Worm (Caenorhabditis elegans): ENCODE measurements around the gene sra-13.

Gene sra-13

ce11 chrII:8441519-8441918 is 34.0 kb downstream of the sra-13 start (continued):
- TF ChIP-seq sdz-38 (tag; optimal IDR thresholded peaks at IDR 0.05) (peak; percentile 27), tlf-1 (GFP tag; optimal IDR thresholded peaks at IDR 0.05) (peak; percentile 41), unc-62 (GFP tag; optimal IDR thresholded peaks at IDR 0.05) (no peak), lsy-27 (tag; optimal IDR thresholded peaks at IDR 0.05; ENCODE audit: borderline replicate concordance, insufficient read depth) (no peak), F39B2.1 (GFP tag; IDR thresholded peaks at IDR 0.05) (peak; percentile 23; the same call in 1 of the 2 replicates), hmg-1.2 (GFP tag; IDR thresholded peaks at IDR 0.05) (peak; percentile 73), tbx-9 (tag; optimal IDR thresholded peaks at IDR 0.05; ENCODE audit: borderline replicate concordance) (peak; percentile 95), xnd-1 (tag; optimal IDR thresholded peaks at IDR 0.05) (no peak), K11D2.4 (GFP tag; IDR thresholded peaks at IDR 0.05) (0 out of 2 replicates have a peak, but pooled peaks have one; percentile 37), attf-5 (GFP tag; optimal IDR thresholded peaks at IDR 0.05) (peak; percentile 65), Y53F4B.3 (GFP tag; IDR thresholded peaks at IDR 0.05) (no peak), dox-1 (GFP tag; IDR thresholded peaks at IDR 0.05) (0 out of 2 replicates have a peak, but pooled peaks have one; percentile 27), K12H6.12 (tag; optimal IDR thresholded peaks at IDR 0.05) (no peak), attf-3 (GFP tag; conservative IDR thresholded peaks at IDR 0.05) (no peak), ama-1 (optimal IDR thresholded peaks at IDR 0.05) (no peak), ama-1 (GFP tag; optimal IDR thresholded peaks at IDR 0.05) (peak; percentile 87 to 91), let-607 (tag; optimal IDR thresholded peaks at IDR 0.05) (peak; percentile 32 to 36), nfya-1 (tag; optimal IDR thresholded peaks at IDR 0.05; ENCODE audit: borderline replicate concordance, insufficient read depth) (no peak), B0336.3 (GFP tag; IDR thresholded peaks at IDR 0.05) (no peak), rec-8 (tag; optimal IDR thresholded peaks at IDR 0.05) (peak; percentile 80 to 92), hmg-20 (GFP tag; IDR thresholded peaks at IDR 0.05) (0 out of 2 replicates have a peak, but pooled peaks have one; percentile 65), ztf-28 (GFP tag; IDR thresholded peaks at IDR 0.05) (0 out of 2 replicates have a peak, but pooled peaks have one; percentile 25), F37B4.10 (GFP tag; IDR thresholded peaks at IDR 0.05) (0 out of 2 replicates have a peak, but pooled peaks have one; percentile 75), unc-130 (GFP tag; optimal IDR thresholded peaks at IDR 0.05) (peak; percentile 26), Y67H2A.10 (GFP tag; conservative IDR thresholded peaks at IDR 0.05) (no peak), F23B12.7 (tag; optimal IDR thresholded peaks at IDR 0.05; ENCODE audit: insufficient read depth) (no peak), madf-3 (GFP tag; IDR thresholded peaks at IDR 0.05) (0 out of 2 replicates have a peak, but pooled peaks have one; percentile 74), C06A6.2 (GFP tag; conservative IDR thresholded peaks at IDR 0.05) (0 out of 2 replicates have a peak, but pooled peaks have one; percentile 42), nhr-120 (GFP tag; IDR thresholded peaks at IDR 0.05) (peak; percentile 98), ekl-4 (GFP tag; IDR thresholded peaks at IDR 0.05) (peak; percentile 86), nhr-179 (tag; optimal IDR thresholded peaks at IDR 0.05) (peak; percentile 74)

ce11 chrII:8442176-8442575 is 34.7 kb downstream of the sra-13 start:
- TF ChIP-seq snpc-4 (GFP tag; optimal IDR thresholded peaks at IDR 0.05): no peak
- peak in 1 of 4 experiments; percentile 16 for TF ChIP-seq snpc-4 (tag; optimal IDR thresholded peaks at IDR 0.05)
- 0 out of 2 replicates have a peak, but pooled peaks have one; percentile 16 for TF ChIP-seq ceh-91 (GFP tag; IDR thresholded peaks at IDR 0.05)
- no peak for TF ChIP-seq Y53F4B.3 (GFP tag; IDR thresholded peaks at IDR 0.05)
- peak; percentile 22 for TF ChIP-seq snpc-1.1 (tag; optimal IDR thresholded peaks at IDR 0.05; ENCODE audit: insufficient read depth)
- no peak for TF ChIP-seq nhr-27 (tag; optimal IDR thresholded peaks at IDR 0.05)
- no peak for TF ChIP-seq lin-26 (GFP tag; IDR thresholded peaks at IDR 0.05)
- TF ChIP-seq C17E4.6 (GFP tag; IDR thresholded peaks at IDR 0.05): no peak
- TF ChIP-seq hmg-1.2 (GFP tag; IDR thresholded peaks at IDR 0.05): peak; percentile 28; the same call in 1 of the 2 replicates
- no peak for TF ChIP-seq nhr-120 (GFP tag; IDR thresholded peaks at IDR 0.05)
- no peak for TF ChIP-seq zfh-2 (GFP tag; conservative IDR thresholded peaks at IDR 0.05)
- TF ChIP-seq ceh-100 (GFP tag; IDR thresholded peaks at IDR 0.05): no peak
- no peak for TF ChIP-seq nhr-80 (tag; optimal IDR thresholded peaks at IDR 0.05)
- no peak for TF ChIP-seq nfya-1 (tag; optimal IDR thresholded peaks at IDR 0.05; ENCODE audit: borderline replicate concordance, insufficient read depth)
- TF ChIP-seq T07F8.4 (tag; optimal IDR thresholded peaks at IDR 0.05): no peak
- no peak for TF ChIP-seq ekl-4 (GFP tag; IDR thresholded peaks at IDR 0.05)
- TF ChIP-seq lsl-1 (GFP tag; optimal IDR thresholded peaks at IDR 0.05): peak; percentile 67
- no peak for TF ChIP-seq ets-4 (GFP tag; optimal IDR thresholded peaks at IDR 0.05)
- no peak for TF ChIP-seq Y95B8A.8 (GFP tag; IDR thresholded peaks at IDR 0.05)
- no peak for TF ChIP-seq pbrm-1 (GFP tag; IDR thresholded peaks at IDR 0.05)
- no peak for TF ChIP-seq mxl-1 (tag; optimal IDR thresholded peaks at IDR 0.05)

Data from whole organism, young adult.